Worm (Caenorhabditis elegans) whole organism, early embryonic: Measurements from ENCODE around the gene hlh-12.

Experiments
- B0310.2 ChIP-seq: sonication (generic microtip); optimal IDR thresholded peaks from 2 replicates; lab custom pipeline; 2016; ENCODE audit warnings: mild to moderate bottlenecking, missing genetic modification characterization, missing compliant biosample characterization
- F13C5.2 ChIP-seq: sonication (generic microtip); optimal IDR thresholded peaks from 2 replicates; lab custom pipeline; 2017; ENCODE audit warnings: mild to moderate bottlenecking, missing genetic modification characterization, inconsistent platforms, missing compliant biosample characterization
- aly-1 ChIP-seq: sonication (generic microtip); optimal IDR thresholded peaks from 2 replicates; lab custom pipeline; 2016; ENCODE audit warnings: missing genetic modification characterization, missing compliant biosample characterization
- ama-1 ChIP-seq: fragments of 150-350 bp; optimal IDR thresholded peaks from 2 replicates; lab custom pipeline; 2014
- ceh-13 ChIP-seq: fragments of 200-800 bp; sonication (Bioruptor generic); optimal IDR thresholded peaks from 2 replicates; lab custom pipeline; 2018; ENCODE audit warnings: mild to moderate bottlenecking, missing genetic modification characterization, missing compliant biosample characterization
- ceh-36 ChIP-seq: sonication (generic microtip); optimal IDR thresholded peaks from 2 replicates; lab custom pipeline; 2016; ENCODE audit warnings: missing genetic modification characterization, inconsistent platforms, missing compliant biosample characterization
- ets-7 ChIP-seq: sonication (generic microtip); optimal IDR thresholded peaks from 2 replicates; lab custom pipeline; 2016; ENCODE audit warnings: missing genotype, missing genetic modification characterization, missing compliant biosample characterization
- flt-1 ChIP-seq: fragments of 200-800 bp; sonication (Bioruptor generic); IDR thresholded peaks from 2 replicates; pipeline ENCODE4 v1.3.6; 2022; ENCODE audit warnings: missing genetic modification characterization, missing compliant biosample characterization
- hmbx-1 ChIP-seq: sonication (generic microtip); optimal IDR thresholded peaks from 2 replicates; lab custom pipeline; 2016; ENCODE audit warnings: mild to moderate bottlenecking, missing genetic modification characterization, missing compliant biosample characterization
- hmg-4 ChIP-seq: fragments of 200-800 bp; sonication (Bioruptor generic); optimal IDR thresholded peaks from 2 replicates; lab custom pipeline; 2018; ENCODE audit warnings: mild to moderate bottlenecking, missing genetic modification characterization, missing compliant biosample characterization
- hnd-1 ChIP-seq: sonication (generic microtip); optimal IDR thresholded peaks from 2 replicates; lab custom pipeline; 2016; ENCODE audit warnings: missing genetic modification characterization, missing compliant biosample characterization
- pes-1 ChIP-seq: fragments of 200-800 bp; sonication (Bioruptor generic); IDR thresholded peaks from 2 replicates; pipeline ENCODE4 v1.3.6; 2022; ENCODE audit warnings: missing genetic modification reagents, missing genetic modification characterization, missing compliant biosample characterization
- scrt-1 ChIP-seq: fragments of 200-800 bp; sonication (Bioruptor generic); IDR thresholded peaks from 2 replicates; pipeline ENCODE4 v1.3.6; 2022; ENCODE audit warnings: missing genetic modification characterization, missing compliant biosample characterization
- sea-1 ChIP-seq: fragments of 200-800 bp; sonication (Bioruptor generic); conservative IDR thresholded peaks from 2 replicates; pipeline ENCODE4 v1.3.6; 2022; ENCODE audit warnings: missing genetic modification characterization, missing compliant biosample characterization
- tbx-11 ChIP-seq: fragments of 200-800 bp; sonication (Bioruptor generic); IDR thresholded peaks from 2 replicates; pipeline ENCODE4 v1.3.6; 2022; ENCODE audit warnings: missing genetic modification characterization, missing compliant biosample characterization
- tbx-37 ChIP-seq: fragments of 200-800 bp; sonication (Bioruptor generic); conservative IDR thresholded peaks from 2 replicates; pipeline ENCODE4 v1.3.6; 2022; ENCODE audit warnings: missing genetic modification reagents, missing genetic modification characterization, missing compliant biosample characterization
- tra-4 ChIP-seq: sonication (generic microtip); optimal IDR thresholded peaks from 2 replicates; lab custom pipeline; 2017; ENCODE audit warnings: missing genetic modification characterization, missing compliant biosample characterization

hlh-12 gene

DNA sequence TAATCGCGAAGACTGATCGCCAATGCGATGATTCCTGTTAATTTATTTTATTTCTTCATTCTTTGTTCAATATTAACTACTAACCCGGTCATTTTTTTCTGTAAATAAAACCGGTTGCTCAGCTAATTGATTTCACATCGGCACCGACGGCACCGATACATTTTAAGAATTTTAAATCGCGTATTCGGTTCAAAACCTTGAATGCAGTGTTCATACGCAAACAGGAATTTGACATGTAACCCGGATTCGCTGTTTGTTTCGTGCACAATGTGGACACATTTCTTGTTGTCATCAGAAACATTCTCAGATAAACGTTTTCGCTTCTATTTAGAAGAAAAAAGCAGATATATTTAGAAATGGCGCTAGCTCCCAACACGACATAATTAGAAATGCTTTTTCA, 20.7 kb upstream of the hlh-12 start:
- no peak for TF ChIP-seq flt-1 (GFP tag; lab: Robert Waterston, UW)

DNA sequence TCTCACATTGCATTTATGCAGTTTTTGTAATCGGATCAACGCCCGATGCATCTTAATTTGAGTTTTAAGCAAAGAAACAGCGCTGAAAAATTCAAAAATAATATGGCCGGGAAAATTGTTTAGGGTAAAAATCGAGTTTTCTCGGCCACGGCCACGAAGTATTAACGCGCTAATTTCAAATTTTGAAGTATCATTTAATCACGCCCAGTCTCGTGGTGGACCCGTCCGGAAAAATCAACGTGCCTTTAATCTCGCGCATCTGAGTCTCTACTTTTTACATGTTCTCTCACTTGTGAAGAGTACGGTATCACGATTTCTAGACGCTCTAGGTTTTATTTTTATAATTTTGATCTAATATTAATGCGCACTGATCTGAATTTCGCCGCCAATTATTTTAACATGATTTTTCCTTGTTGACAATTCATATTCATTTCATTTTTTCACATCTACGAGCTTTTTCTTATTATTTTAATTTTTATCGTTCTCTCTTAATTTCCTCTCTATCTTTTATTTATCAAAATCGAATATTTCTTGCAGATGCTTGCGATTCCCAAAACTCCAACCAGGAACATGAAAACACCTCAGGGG, 19.6 kb upstream of the hlh-12 start, which contains the start of the genes acdh-13 and mesp-1:
acdh-13 (minus strand) TSS at position 51 of the 588 bp plus-strand sequence.
mesp-1 (plus strand) TSS at position 538 of the 588 bp plus-strand sequence.
- TF ChIP-seq tbx-37 (GFP tag; lab: Robert Waterston, UW): peak; percentile 54; the same call in 1 of the 2 replicates
- no peak for TF ChIP-seq ama-1

DNA sequence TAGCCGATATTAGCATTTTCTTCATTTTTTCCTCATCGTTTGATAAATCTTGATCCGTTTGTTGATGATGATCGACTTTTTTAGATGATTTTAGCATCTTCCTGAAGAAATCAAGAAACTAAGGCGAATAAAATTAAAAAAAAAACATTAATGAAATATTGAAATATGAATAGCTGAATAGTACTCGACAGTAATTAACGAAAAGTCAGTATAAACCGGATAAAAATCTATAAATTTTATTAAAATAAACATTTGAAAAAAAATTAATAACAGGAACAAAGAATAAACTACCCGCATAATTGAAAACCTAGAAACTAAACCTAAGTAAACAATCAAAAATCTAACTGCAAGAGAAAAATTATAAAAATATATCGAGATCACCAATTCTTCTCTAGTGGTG, 17.0 kb upstream of the hlh-12 start, which contains the start of gene C28C12.12:
C28C12.12 (minus strand) TSS at position 101 of the 400 bp plus-strand sequence.
- no peak for TF ChIP-seq F13C5.2 (tag; lab: Kevin White, UChicago)
- TF ChIP-seq hmg-4: no peak
- no peak for TF ChIP-seq hnd-1 (tag; lab: Kevin White, UChicago)
- TF ChIP-seq B0310.2: no peak
- no peak for TF ChIP-seq ets-7 (tag; lab: Kevin White, UChicago)
- TF ChIP-seq ceh-36 (tag; lab: Kevin White, UChicago): no peak
- no peak for TF ChIP-seq tbx-37 (GFP tag; lab: Robert Waterston, UW)
- TF ChIP-seq sea-1 (GFP tag; lab: Robert Waterston, UW): no peak
- no peak for TF ChIP-seq flt-1 (GFP tag; lab: Robert Waterston, UW)
- no peak for TF ChIP-seq pes-1 (GFP tag; lab: Robert Waterston, UW)
- no peak for TF ChIP-seq ama-1
- no peak for TF ChIP-seq ceh-13 (GFP tag; lab: Kevin White, UChicago)
- TF ChIP-seq tra-4: no peak
- TF ChIP-seq aly-1: no peak

DNA sequence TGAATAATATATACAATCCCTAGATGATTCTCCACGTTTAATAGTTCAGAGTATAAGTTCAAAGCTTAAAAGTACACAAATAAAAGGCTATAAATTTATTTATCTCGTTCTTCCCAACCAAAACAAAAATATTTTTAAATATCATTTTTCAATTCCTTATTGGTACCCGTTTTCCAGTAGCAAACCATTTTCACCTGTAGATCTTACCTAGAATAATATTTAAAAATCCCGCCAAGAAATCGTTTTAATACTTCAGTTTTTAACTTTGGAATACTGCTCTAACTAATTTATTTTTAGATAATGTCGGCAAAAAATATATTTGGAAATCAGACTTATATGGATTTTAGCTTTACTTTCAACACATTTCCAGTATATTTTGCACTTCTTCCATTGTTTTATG, 13.0 kb upstream of the hlh-12 start, which contains the start of gene sru-7:
sru-7 (plus strand) TSS at position 301 of the 400 bp plus-strand sequence.
- no peak for TF ChIP-seq hmbx-1 (tag; lab: Kevin White, UChicago)

DNA sequence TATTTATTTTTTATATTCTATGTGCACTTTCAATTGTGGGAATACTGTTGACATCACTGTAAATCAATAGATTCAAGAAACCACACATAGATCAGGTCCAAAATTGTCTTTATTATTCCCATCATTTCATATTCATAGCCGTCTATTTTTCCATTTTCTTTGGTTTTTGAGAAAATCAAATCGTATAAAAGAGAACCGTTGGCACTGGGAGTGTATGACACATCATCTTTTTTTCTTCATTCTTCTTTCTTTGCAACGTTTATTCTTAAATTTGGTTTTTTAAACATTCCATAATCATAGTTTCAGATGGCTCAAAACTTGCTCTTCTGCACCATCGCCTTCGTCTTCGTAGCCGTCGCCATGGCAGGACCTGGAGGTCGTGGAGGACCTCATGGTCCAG, 10.7 kb upstream of the hlh-12 start, which contains the start of gene srlf-2:
srlf-2 (plus strand) TSS at position 301 of the 400 bp plus-strand sequence.
- TF ChIP-seq tra-4: no peak
- TF ChIP-seq scrt-1 (GFP tag; lab: Robert Waterston, UW): no peak
- no peak for TF ChIP-seq F13C5.2 (tag; lab: Kevin White, UChicago)
- no peak for TF ChIP-seq hmbx-1 (tag; lab: Kevin White, UChicago)
- no peak for TF ChIP-seq ama-1
- no peak for TF ChIP-seq hmg-4
- TF ChIP-seq ceh-13 (GFP tag; lab: Kevin White, UChicago): no peak
- no peak for TF ChIP-seq ceh-36 (tag; lab: Kevin White, UChicago)
- no peak for TF ChIP-seq sea-1 (GFP tag; lab: Robert Waterston, UW)
- no peak for TF ChIP-seq aly-1
- no peak for TF ChIP-seq tbx-11 (GFP tag; lab: Robert Waterston, UW)
- TF ChIP-seq hnd-1 (tag; lab: Kevin White, UChicago): no peak
- no peak for TF ChIP-seq ets-7 (tag; lab: Kevin White, UChicago)
- no peak for TF ChIP-seq tbx-37 (GFP tag; lab: Robert Waterston, UW)

DNA sequence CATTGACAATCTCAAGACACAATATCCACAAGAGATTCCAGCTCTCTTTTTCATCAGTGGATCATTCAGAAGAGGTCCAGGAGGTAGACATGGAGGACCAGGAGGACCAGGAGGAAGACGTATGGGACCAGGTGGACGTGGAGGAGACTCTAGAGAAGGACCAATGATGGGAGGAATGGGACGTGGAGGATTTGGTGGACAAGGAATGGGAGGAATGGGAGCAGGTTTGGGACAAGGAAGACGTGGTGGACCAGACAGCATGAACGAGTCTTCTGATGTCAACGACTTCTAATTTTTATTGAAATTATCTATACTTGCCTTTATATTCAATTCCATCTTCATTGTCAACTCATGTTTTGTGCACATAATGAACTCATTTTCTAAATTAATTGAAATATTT, 8.8 kb upstream of the hlh-12 start:
- TF ChIP-seq ceh-13 (GFP tag; lab: Kevin White, UChicago) (no peak), ets-7 (tag; lab: Kevin White, UChicago) (no peak), tbx-11 (GFP tag; lab: Robert Waterston, UW) (no peak), aly-1 (no peak), ama-1 (no peak), pes-1 (GFP tag; lab: Robert Waterston, UW) (no peak), hmbx-1 (tag; lab: Kevin White, UChicago) (no peak), B0310.2 (no peak), hnd-1 (tag; lab: Kevin White, UChicago) (no peak), hmg-4 (no peak), scrt-1 (GFP tag; lab: Robert Waterston, UW) (no peak), tra-4 (no peak), sea-1 (GFP tag; lab: Robert Waterston, UW) (no peak), tbx-37 (GFP tag; lab: Robert Waterston, UW) (no peak), flt-1 (GFP tag; lab: Robert Waterston, UW) (no peak)

DNA sequence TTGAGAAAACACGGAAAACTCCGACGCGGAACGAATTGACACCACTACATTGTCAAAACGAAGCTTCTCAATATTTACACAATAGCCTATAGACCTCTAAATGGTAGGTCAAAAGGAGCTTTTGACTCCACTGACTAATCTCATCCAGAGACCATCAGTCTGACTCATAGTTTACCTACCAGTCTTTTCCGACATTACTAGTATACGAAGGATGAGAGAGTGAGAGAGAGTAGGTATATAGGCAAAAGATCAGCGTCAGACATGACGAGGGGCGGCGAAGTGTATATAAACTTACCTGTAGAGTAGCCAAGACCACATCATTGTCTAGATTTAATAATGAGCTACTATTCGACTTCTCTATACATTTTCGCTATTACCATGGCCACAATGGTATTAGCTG, 7.9 kb upstream of the hlh-12 start, which contains the start of gene srlf-3:
srlf-3 (plus strand) TSS at position 301 of the 400 bp plus-strand sequence.
- TF ChIP-seq B0310.2: no peak
- TF ChIP-seq tbx-11 (GFP tag; lab: Robert Waterston, UW): no peak
- no peak for TF ChIP-seq tbx-37 (GFP tag; lab: Robert Waterston, UW)
- no peak for TF ChIP-seq pes-1 (GFP tag; lab: Robert Waterston, UW)
- no peak for TF ChIP-seq hmg-4
- no peak for TF ChIP-seq scrt-1 (GFP tag; lab: Robert Waterston, UW)

DNA sequence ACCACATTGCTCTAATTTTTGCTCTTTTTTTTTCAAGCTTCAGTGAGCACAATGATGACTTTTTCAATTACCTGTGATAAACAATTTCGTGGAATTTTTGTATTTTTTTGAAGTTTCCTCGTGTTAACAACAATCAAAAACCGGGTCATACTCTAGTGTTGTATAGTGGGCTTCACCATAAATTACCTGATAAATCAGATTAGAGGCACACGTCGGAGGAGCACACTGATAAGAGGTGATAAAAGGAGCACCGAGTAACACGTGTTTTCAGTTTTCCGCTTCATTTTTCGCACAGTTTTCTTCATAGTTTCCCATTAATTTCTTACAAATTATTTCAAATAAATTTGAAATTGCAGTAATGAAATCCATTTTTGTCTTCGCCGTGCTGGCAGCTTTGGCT, 2.1 kb upstream of the hlh-12 start, which contains the start of gene spp-8:
spp-8 (plus strand) TSS at position 357 of the 400 bp plus-strand sequence.
- TF ChIP-seq scrt-1 (GFP tag; lab: Robert Waterston, UW) (no peak), ets-7 (tag; lab: Kevin White, UChicago) (no peak), hmbx-1 (tag; lab: Kevin White, UChicago) (no peak), tbx-37 (GFP tag; lab: Robert Waterston, UW) (no peak), B0310.2 (no peak), F13C5.2 (tag; lab: Kevin White, UChicago) (no peak), ceh-36 (tag; lab: Kevin White, UChicago) (no peak), hnd-1 (tag; lab: Kevin White, UChicago) (no peak), tra-4 (no peak), pes-1 (GFP tag; lab: Robert Waterston, UW) (no peak), flt-1 (GFP tag; lab: Robert Waterston, UW) (no peak), ama-1 (no peak), tbx-11 (GFP tag; lab: Robert Waterston, UW) (no peak)
